Fruit fly (Drosophila melanogaster): ENCODE data around the gene CG6041.
A peak's percentile ranks its signal among the peaks of the same experiment; 100 is the strongest.

DNA sequence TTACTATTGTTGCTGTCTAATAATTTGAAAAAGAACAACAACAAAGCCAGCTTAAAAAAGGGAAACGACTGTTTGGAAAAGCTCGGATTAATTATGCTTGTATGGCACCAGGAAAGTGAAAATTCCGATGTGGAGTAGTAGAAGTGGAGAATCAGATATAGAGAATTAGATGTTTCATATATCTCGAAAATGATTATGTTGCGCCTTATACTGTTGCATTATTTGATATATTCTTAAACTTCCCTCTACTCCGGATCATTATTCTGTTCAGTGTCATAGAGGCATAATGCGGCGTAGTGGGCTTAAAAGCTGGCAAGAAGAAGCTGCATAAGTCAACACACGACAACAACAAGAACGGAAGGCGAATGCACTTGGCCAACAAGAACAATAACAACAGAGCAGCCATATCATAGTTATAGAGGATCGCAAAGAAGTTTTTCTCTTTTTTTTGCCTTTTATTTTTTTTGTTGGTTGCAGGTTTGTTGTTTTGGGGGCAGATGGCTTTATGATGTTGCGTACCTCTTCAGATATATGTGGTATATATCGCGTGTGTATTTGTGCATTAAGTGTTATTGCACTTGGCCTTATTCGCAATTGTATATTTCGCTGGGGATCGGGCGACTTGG lies 22.1 kb upstream of the CG6041 start:
- TF ChIP-seq psq (optimal IDR thresholded peaks at IDR 0.05) (no peak), Dll (optimal IDR thresholded peaks at IDR 0.05) (no peak), pan (optimal IDR thresholded peaks at IDR 0.05) (no peak), usp (GFP tag; optimal IDR thresholded peaks at IDR 0.05) (no peak), EcR (GFP tag; optimal IDR thresholded peaks at IDR 0.05) (peak in 1 of 2 experiments; percentile 51), CG8478 (optimal IDR thresholded peaks at IDR 0.05) (no peak)
